Comparison of ENCODE assay signal across 1 fruit fly cellular context in the genomic region with DNA sequence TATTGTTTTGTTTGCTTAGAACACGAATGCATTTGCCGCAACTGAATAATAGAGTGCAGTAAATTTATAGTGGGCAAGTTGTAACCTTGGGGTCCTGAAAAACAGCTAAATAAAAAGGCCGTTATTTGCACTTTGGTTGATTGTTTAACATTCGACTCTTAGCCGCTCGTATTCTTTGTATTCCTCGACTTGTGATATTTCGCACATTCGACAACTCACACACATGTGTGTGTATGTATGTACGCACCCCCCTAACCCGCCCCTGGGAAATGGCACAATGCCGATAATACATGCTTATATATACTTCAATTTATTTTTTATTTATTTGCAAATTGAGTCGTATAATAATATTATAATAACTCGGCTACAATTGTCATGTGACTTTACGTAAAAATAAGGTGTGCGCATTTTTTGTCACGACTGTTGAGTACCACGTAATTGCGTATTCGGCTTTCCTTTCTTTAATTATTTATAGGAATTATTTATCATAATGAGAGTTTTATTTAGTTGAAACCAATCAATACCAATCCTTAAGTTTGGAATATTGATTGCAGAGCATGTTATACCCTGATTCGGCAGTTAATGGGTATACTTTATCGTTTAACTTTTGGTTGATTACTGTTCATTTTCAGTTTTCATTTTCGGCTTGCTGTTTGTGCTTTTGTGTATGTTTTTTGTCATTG.
TF ChIP-seq lines count a peak whose summit lies in the region.

No protein-coding gene starts in this region.

TF ChIP-seq in whole organism, embryonic, 481 proteins besides CTCF, POLR2A, EP300 and RAD21 (continued from another document and continues in another):
- no peak for TF ChIP-seq amos (GFP tag; IDR thresholded peaks at IDR 0.05; lab: Robert Waterston, UW; ENCODE audit: partially characterized antibody)
- no peak for TF ChIP-seq inv (GFP tag; IDR thresholded peaks at IDR 0.05; lab: Robert Waterston, UW; ENCODE audit: partially characterized antibody)
- TF ChIP-seq Rfx (GFP tag; IDR thresholded peaks at IDR 0.05; lab: Robert Waterston, UW), result peak; percentile 68
- TF ChIP-seq CG3163 (GFP tag; optimal IDR thresholded peaks at IDR 0.05; lab: Kevin White, UChicago), result no peak
- no peak for TF ChIP-seq Fer2 (tag; optimal IDR thresholded peaks at IDR 0.05; lab: Kevin White, UChicago)
- TF ChIP-seq luna (GFP tag; optimal IDR thresholded peaks at IDR 0.05; lab: Kevin White, UChicago), result no peak
- TF ChIP-seq usp (GFP tag; optimal IDR thresholded peaks at IDR 0.05; lab: Kevin White, UChicago), result no peak
- no peak for TF ChIP-seq Ravus (GFP tag; IDR thresholded peaks at IDR 0.05; lab: Robert Waterston, UW)
- TF ChIP-seq CG7556 (GFP tag; optimal IDR thresholded peaks at IDR 0.05; lab: Kevin White, UChicago), result peak; percentile 29
- peak; percentile 50 for TF ChIP-seq unpg (GFP tag; optimal IDR thresholded peaks at IDR 0.05; lab: Kevin White, UChicago)
- TF ChIP-seq CG17802 (tag; optimal IDR thresholded peaks at IDR 0.05; lab: Kevin White, UChicago), result no peak
- TF ChIP-seq fu2 (GFP tag; optimal IDR thresholded peaks at IDR 0.05; lab: Kevin White, UChicago), result no peak
- no peak for TF ChIP-seq gfzf (GFP tag; optimal IDR thresholded peaks at IDR 0.05; lab: Kevin White, UChicago)
- TF ChIP-seq CG3065 (GFP tag; optimal IDR thresholded peaks at IDR 0.05; lab: Kevin White, UChicago), result no peak
- TF ChIP-seq CG17186 (GFP tag; optimal IDR thresholded peaks at IDR 0.05; lab: Kevin White, UChicago), result no peak
- TF ChIP-seq insv (GFP tag; optimal IDR thresholded peaks at IDR 0.05; lab: Kevin White, UChicago), result no peak
- no peak for TF ChIP-seq pros (GFP tag; optimal IDR thresholded peaks at IDR 0.05; lab: Kevin White, UChicago)
- TF ChIP-seq ham (GFP tag; IDR thresholded peaks at IDR 0.05; lab: Robert Waterston, UW), result no peak
- no peak for TF ChIP-seq Hr3 (GFP tag; optimal IDR thresholded peaks at IDR 0.05; lab: Kevin White, UChicago)
- no peak for TF ChIP-seq CG16815 (GFP tag; optimal IDR thresholded peaks at IDR 0.05; lab: Kevin White, UChicago)
- no peak for TF ChIP-seq Dbx (GFP tag; IDR thresholded peaks at IDR 0.05; lab: Robert Waterston, UW)
- no peak for TF ChIP-seq sr (GFP tag; IDR thresholded peaks at IDR 0.05; lab: Robert Waterston, UW)
- TF ChIP-seq tna (GFP tag; IDR thresholded peaks at IDR 0.05; lab: Robert Waterston, UW; ENCODE audit: partially characterized antibody), result no peak
- TF ChIP-seq CG9437 (GFP tag; optimal IDR thresholded peaks at IDR 0.05; lab: Kevin White, UChicago), result peak; percentile 6
- TF ChIP-seq hbn (GFP tag; IDR thresholded peaks at IDR 0.05; lab: Robert Waterston, UW; ENCODE audit: partially characterized antibody), result no peak
- TF ChIP-seq NfI (GFP tag; optimal IDR thresholded peaks at IDR 0.05; lab: Kevin White, UChicago), result no peak
- no peak for TF ChIP-seq Antp (GFP tag; optimal IDR thresholded peaks at IDR 0.05; lab: Kevin White, UChicago)
- TF ChIP-seq CG6813 (GFP tag; optimal IDR thresholded peaks at IDR 0.05; lab: Kevin White, UChicago), result no peak
- TF ChIP-seq Med (GFP tag; lab: Kevin White, UChicago), result peak; percentile 60
- TF ChIP-seq HLHmδ (GFP tag; optimal IDR thresholded peaks at IDR 0.05; lab: Kevin White, UChicago), result no peak
- no peak for TF ChIP-seq Ets65A (GFP tag; lab: Kevin White, UChicago)
- peak; percentile 3 to 22 for TF ChIP-seq Pdp1 (GFP tag; optimal IDR thresholded peaks at IDR 0.05; lab: Kevin White, UChicago)
- TF ChIP-seq crp (GFP tag; optimal IDR thresholded peaks at IDR 0.05; lab: Kevin White, UChicago), result no peak
- no peak for TF ChIP-seq Sry-β (GFP tag; optimal IDR thresholded peaks at IDR 0.05; lab: Kevin White, UChicago)
- TF ChIP-seq B-H2 (GFP tag; optimal IDR thresholded peaks at IDR 0.05; lab: Kevin White, UChicago), result no peak
- TF ChIP-seq CG14710 (tag; optimal IDR thresholded peaks at IDR 0.05; lab: Kevin White, UChicago), result no peak
- peak; percentile 81 for TF ChIP-seq lbe (GFP tag; optimal IDR thresholded peaks at IDR 0.05; lab: Kevin White, UChicago)
- TF ChIP-seq zen (tag; optimal IDR thresholded peaks at IDR 0.05; lab: Kevin White, UChicago), result no peak
- peak; percentile 56; the same call in 1 of the 3 replicates for TF ChIP-seq B-H1 (GFP tag; IDR thresholded peaks at IDR 0.05; lab: Robert Waterston, UW)
- TF ChIP-seq zf30C (GFP tag; optimal IDR thresholded peaks at IDR 0.05; lab: Kevin White, UChicago), result no peak
- peak; percentile 67 for TF ChIP-seq Ptx1 (GFP tag; IDR thresholded peaks at IDR 0.05; lab: Robert Waterston, UW)
- TF ChIP-seq eve (GFP tag; optimal IDR thresholded peaks at IDR 0.05; lab: Kevin White, UChicago), result no peak
- no peak for TF ChIP-seq TFAM (GFP tag; optimal IDR thresholded peaks at IDR 0.05; lab: Kevin White, UChicago)
- TF ChIP-seq CG30431 (GFP tag; optimal IDR thresholded peaks at IDR 0.05; lab: Kevin White, UChicago), result no peak
- peak; percentile 54 for TF ChIP-seq CG17359 (tag; optimal IDR thresholded peaks at IDR 0.05; lab: Kevin White, UChicago)
- no peak for TF ChIP-seq Dll (GFP tag; IDR thresholded peaks at IDR 0.05; lab: Robert Waterston, UW; ENCODE audit: partially characterized antibody)
- TF ChIP-seq hkb (optimal IDR thresholded peaks at IDR 0.05; lab: Kevin White, UChicago), result no peak
- TF ChIP-seq hkb (GFP tag; IDR thresholded peaks at IDR 0.05; lab: Robert Waterston, UW), result peak; percentile 66
- no peak for TF ChIP-seq CG1792 (GFP tag; optimal IDR thresholded peaks at IDR 0.05; lab: Kevin White, UChicago)
- TF ChIP-seq slou (GFP tag; optimal IDR thresholded peaks at IDR 0.05; lab: Kevin White, UChicago), result no peak
- no peak for TF ChIP-seq NK7.1 (GFP tag; optimal IDR thresholded peaks at IDR 0.05; lab: Kevin White, UChicago)
- peak; percentile 32 for TF ChIP-seq Xbp1 (GFP tag; optimal IDR thresholded peaks at IDR 0.05; lab: Kevin White, UChicago)
- no peak for TF ChIP-seq CG1602 (GFP tag; optimal IDR thresholded peaks at IDR 0.05; lab: Kevin White, UChicago)
- no peak for TF ChIP-seq sc (optimal IDR thresholded peaks at IDR 0.05; lab: Kevin White, UChicago)
- no peak for TF ChIP-seq sc (GFP tag; optimal IDR thresholded peaks at IDR 0.05; lab: Kevin White, UChicago)
- no peak for TF ChIP-seq sna (GFP tag; IDR thresholded peaks at IDR 0.05; lab: Robert Waterston, UW; ENCODE audit: partially characterized antibody)
- TF ChIP-seq Fer1 (GFP tag; optimal IDR thresholded peaks at IDR 0.05; lab: Kevin White, UChicago), result no peak
- TF ChIP-seq exex (tag; optimal IDR thresholded peaks at IDR 0.05; lab: Kevin White, UChicago), result no peak
- no peak for TF ChIP-seq kay (GFP tag; optimal IDR thresholded peaks at IDR 0.05; lab: Kevin White, UChicago)
- TF ChIP-seq CG10366 (GFP tag; IDR thresholded peaks at IDR 0.05; lab: Robert Waterston, UW), result peak; percentile 49; the same call in 1 of the 2 replicates
- TF ChIP-seq schlank (tag; optimal IDR thresholded peaks at IDR 0.05; lab: Kevin White, UChicago), result no peak
- TF ChIP-seq Lpt (GFP tag; optimal IDR thresholded peaks at IDR 0.05; lab: Kevin White, UChicago), result no peak
- no peak for TF ChIP-seq CG34224 (GFP tag; IDR thresholded peaks at IDR 0.05; lab: Robert Waterston, UW; ENCODE audit: partially characterized antibody)
- no peak for TF ChIP-seq chn (GFP tag; optimal IDR thresholded peaks at IDR 0.05; lab: Kevin White, UChicago)
- TF ChIP-seq CG4707 (GFP tag; optimal IDR thresholded peaks at IDR 0.05; lab: Kevin White, UChicago), result no peak
- TF ChIP-seq yki (optimal IDR thresholded peaks at IDR 0.05; lab: Kevin White, UChicago), result no peak
- TF ChIP-seq CG11695 (GFP tag; IDR thresholded peaks at IDR 0.05; lab: Robert Waterston, UW), result 0 out of 3 replicates have a peak, but pooled peaks have one; percentile 51
- TF ChIP-seq CG16863 (GFP tag; optimal IDR thresholded peaks at IDR 0.05; lab: Kevin White, UChicago), result no peak
- TF ChIP-seq tgo (GFP tag; IDR thresholded peaks at IDR 0.05; lab: Robert Waterston, UW), result peak; percentile 53; the same call in 1 of the 3 replicates
- TF ChIP-seq croc (GFP tag; conservative IDR thresholded peaks at IDR 0.05; lab: Robert Waterston, UW), result no peak
- TF ChIP-seq chif (GFP tag; optimal IDR thresholded peaks at IDR 0.05; lab: Kevin White, UChicago), result no peak
- TF ChIP-seq Poxn (GFP tag; IDR thresholded peaks at IDR 0.05; lab: Robert Waterston, UW), result no peak
- no peak for TF ChIP-seq cg (GFP tag; optimal IDR thresholded peaks at IDR 0.05; lab: Kevin White, UChicago)
- no peak for TF ChIP-seq repo (GFP tag; optimal IDR thresholded peaks at IDR 0.05; lab: Kevin White, UChicago)
- TF ChIP-seq CG17568 (GFP tag; optimal IDR thresholded peaks at IDR 0.05; lab: Kevin White, UChicago), result no peak
- no peak for TF ChIP-seq tup (GFP tag; optimal IDR thresholded peaks at IDR 0.05; lab: Kevin White, UChicago)
- TF ChIP-seq MBD-R2 (GFP tag; IDR thresholded peaks at IDR 0.05; lab: Robert Waterston, UW), result no peak; the same call in 1 of the 2 replicates
- TF ChIP-seq CG17361 (GFP tag; IDR thresholded peaks at IDR 0.05; lab: Robert Waterston, UW), result 0 out of 3 replicates have a peak, but pooled peaks have one; percentile 41
- no peak for TF ChIP-seq stc (GFP tag; IDR thresholded peaks at IDR 0.05; lab: Robert Waterston, UW)
- peak; percentile 0 for TF ChIP-seq CG9817 (tag; optimal IDR thresholded peaks at IDR 0.05; lab: Kevin White, UChicago)
- TF ChIP-seq CG3847 (GFP tag; IDR thresholded peaks at IDR 0.05; lab: Robert Waterston, UW), result no peak
- no peak for TF ChIP-seq CG6654 (GFP tag; optimal IDR thresholded peaks at IDR 0.05; lab: Kevin White, UChicago)
- TF ChIP-seq Atf-2 (GFP tag; optimal IDR thresholded peaks at IDR 0.05; lab: Kevin White, UChicago), result no peak
- TF ChIP-seq Tbp (GFP tag; optimal IDR thresholded peaks at IDR 0.05; lab: Kevin White, UChicago), result no peak
- no peak for TF ChIP-seq Deaf1 (tag; optimal IDR thresholded peaks at IDR 0.05; lab: Kevin White, UChicago)
- peak; percentile 36; the same call in 1 of the 2 replicates for TF ChIP-seq CG31441 (GFP tag; IDR thresholded peaks at IDR 0.05; lab: Robert Waterston, UW)
- TF ChIP-seq ttk (GFP tag; IDR thresholded peaks at IDR 0.05; lab: Robert Waterston, UW), result no peak
- no peak for TF ChIP-seq Dip3 (GFP tag; optimal IDR thresholded peaks at IDR 0.05; lab: Kevin White, UChicago)
- TF ChIP-seq Eip74EF (GFP tag; optimal IDR thresholded peaks at IDR 0.05; lab: Kevin White, UChicago), result no peak
- no peak for TF ChIP-seq nerfin-2 (GFP tag; IDR thresholded peaks at IDR 0.05; lab: Robert Waterston, UW; ENCODE audit: partially characterized antibody)
- no peak for TF ChIP-seq CG12659 (GFP tag; optimal IDR thresholded peaks at IDR 0.05; lab: Kevin White, UChicago)
- TF ChIP-seq Mad (GFP tag; optimal IDR thresholded peaks at IDR 0.05; lab: Kevin White, UChicago), result no peak
- no peak for TF ChIP-seq CG18764 (GFP tag; optimal IDR thresholded peaks at IDR 0.05; lab: Kevin White, UChicago)
- TF ChIP-seq wor (GFP tag; IDR thresholded peaks at IDR 0.05; lab: Robert Waterston, UW), result no peak
- TF ChIP-seq Fer3 (tag; optimal IDR thresholded peaks at IDR 0.05; lab: Kevin White, UChicago), result peak; percentile 54
- no peak for TF ChIP-seq mld (GFP tag; IDR thresholded peaks at IDR 0.05; lab: Robert Waterston, UW; ENCODE audit: partially characterized antibody)
- TF ChIP-seq CG7357 (GFP tag; IDR thresholded peaks at IDR 0.05; lab: Robert Waterston, UW), result no peak
- TF ChIP-seq wdn (GFP tag; IDR thresholded peaks at IDR 0.05; lab: Robert Waterston, UW), result no peak
- peak; percentile 6 for TF ChIP-seq Six4 (GFP tag; optimal IDR thresholded peaks at IDR 0.05; lab: Kevin White, UChicago)
- TF ChIP-seq BtbVII (GFP tag; optimal IDR thresholded peaks at IDR 0.05; lab: Kevin White, UChicago), result no peak
- TF ChIP-seq CG10462 (GFP tag; optimal IDR thresholded peaks at IDR 0.05; lab: Kevin White, UChicago), result no peak
- TF ChIP-seq ac (GFP tag; optimal IDR thresholded peaks at IDR 0.05; lab: Kevin White, UChicago), result no peak
- TF ChIP-seq CG4282 (GFP tag; optimal IDR thresholded peaks at IDR 0.05; lab: Kevin White, UChicago), result no peak
- TF ChIP-seq GATAe (GFP tag; conservative IDR thresholded peaks at IDR 0.05; lab: Robert Waterston, UW), result no peak
- TF ChIP-seq CG17829 (tag; optimal IDR thresholded peaks at IDR 0.05; lab: Kevin White, UChicago), result peak; percentile 7
- TF ChIP-seq dm (GFP tag; optimal IDR thresholded peaks at IDR 0.05; lab: Kevin White, UChicago), result no peak
- peak; percentile 8 for TF ChIP-seq CG17385 (GFP tag; optimal IDR thresholded peaks at IDR 0.05; lab: Kevin White, UChicago)
- TF ChIP-seq Trl (optimal IDR thresholded peaks at IDR 0.05; lab: Kevin White, UChicago), result no peak
- no peak for TF ChIP-seq Trl (GFP tag; optimal IDR thresholded peaks at IDR 0.05; lab: Kevin White, UChicago)
- no peak for TF ChIP-seq Hey (tag; optimal IDR thresholded peaks at IDR 0.05; lab: Kevin White, UChicago)
- TF ChIP-seq crc (GFP tag; optimal IDR thresholded peaks at IDR 0.05; lab: Kevin White, UChicago), result no peak
- TF ChIP-seq PHDP (tag; optimal IDR thresholded peaks at IDR 0.05; lab: Kevin White, UChicago), result peak; percentile 32
- TF ChIP-seq CG15011 (GFP tag; optimal IDR thresholded peaks at IDR 0.05; lab: Kevin White, UChicago), result no peak
- TF ChIP-seq pb (GFP tag; optimal IDR thresholded peaks at IDR 0.05; lab: Kevin White, UChicago), result no peak
- 0 out of 3 replicates have a peak, but pooled peaks have one; percentile 51 for TF ChIP-seq H15 (GFP tag; IDR thresholded peaks at IDR 0.05; lab: Robert Waterston, UW)
- no peak for TF ChIP-seq CG12942 (GFP tag; optimal IDR thresholded peaks at IDR 0.05; lab: Kevin White, UChicago)
- TF ChIP-seq knrl (GFP tag; IDR thresholded peaks at IDR 0.05; lab: Robert Waterston, UW; ENCODE audit: partially characterized antibody), result no peak
- TF ChIP-seq otp (GFP tag; IDR thresholded peaks at IDR 0.05; lab: Robert Waterston, UW), result no peak
- 0 out of 2 replicates have a peak, but pooled peaks have one; percentile 11 for TF ChIP-seq CG11696 (GFP tag; IDR thresholded peaks at IDR 0.05; lab: Robert Waterston, UW)
- TF ChIP-seq CG15073 (GFP tag; optimal IDR thresholded peaks at IDR 0.05; lab: Kevin White, UChicago), result no peak
- TF ChIP-seq cas (GFP tag; IDR thresholded peaks at IDR 0.05; lab: Robert Waterston, UW), result 0 out of 2 replicates have a peak, but pooled peaks have one; percentile 33
- peak; percentile 17 for TF ChIP-seq CG8924 (tag; optimal IDR thresholded peaks at IDR 0.05; lab: Kevin White, UChicago)
- no peak for TF ChIP-seq nom (GFP tag; optimal IDR thresholded peaks at IDR 0.05; lab: Kevin White, UChicago)
- TF ChIP-seq CG3726 (GFP tag; IDR thresholded peaks at IDR 0.05; lab: Robert Waterston, UW), result no peak
- 0 out of 2 replicates have a peak, but pooled peaks have one; percentile 22 for TF ChIP-seq CG4730 (GFP tag; IDR thresholded peaks at IDR 0.05; lab: Robert Waterston, UW)
- no peak for TF ChIP-seq z (GFP tag; IDR thresholded peaks at IDR 0.05; lab: Robert Waterston, UW)
- TF ChIP-seq twi (tag; optimal IDR thresholded peaks at IDR 0.05; lab: Kevin White, UChicago), result no peak
